Worm (Caenorhabditis elegans) whole organism, L3 larva: ENCODE measurements around the gene nspd-2.

Experiments used
- jun-1 ChIP-seq: fragments of 150-350 bp; optimal IDR thresholded peaks from 2 replicates; lab custom pipeline; 2014; ENCODE audit warnings: missing biosample characterization, missing genetic modification reagents, missing genetic modification characterization
- nfya-1 ChIP-seq: sonication (generic microtip); optimal IDR thresholded peaks from 2 replicates; lab custom pipeline; 2017; ENCODE audit warnings: missing genetic modification characterization, mild to moderate bottlenecking, missing compliant biosample characterization, antibody characterized with exemption, moderate library complexity; ENCODE audit not compliant: insufficient read depth
- nhr-11 ChIP-seq: fragments of 150-350 bp; optimal IDR thresholded peaks from 2 replicates; lab custom pipeline; 2014; ENCODE audit warnings: missing biosample characterization, missing genetic modification characterization
- pha-4 ChIP-seq: fragments of 150-350 bp; optimal IDR thresholded peaks from 2 replicates; lab custom pipeline; 2014; ENCODE audit warnings: missing biosample characterization, missing genetic modification reagents, missing genetic modification characterization
- unc-62 ChIP-seq: fragments of 150-350 bp; sonication (generic microtip); optimal IDR thresholded peaks from 4 replicates; lab custom pipeline; 2014; ENCODE audit warnings: missing biosample characterization, missing genetic modification reagents, missing genetic modification characterization

DNA sequence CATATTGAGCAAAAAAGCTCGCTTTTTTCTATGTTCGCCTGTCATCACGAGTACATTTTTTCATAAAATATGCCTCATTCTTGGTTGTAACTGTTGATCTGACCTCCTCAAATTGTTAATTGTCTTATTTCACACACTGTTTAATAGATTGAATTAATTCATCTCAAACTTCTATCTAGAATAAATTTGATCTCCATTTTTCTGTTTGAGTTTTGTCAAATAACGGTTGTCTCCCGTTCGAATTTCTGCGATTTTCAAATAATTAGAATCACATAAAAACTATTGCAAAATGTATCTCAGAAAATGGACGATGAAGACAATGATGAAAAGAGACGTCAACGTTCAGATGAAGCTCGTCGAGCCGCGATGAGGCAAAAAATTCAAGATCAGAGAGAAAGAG lies 18.1 kb downstream of the nspd-2 start, which contains the start of gene K07F5.14:
- TF ChIP-seq unc-62 (GFP tag; lab: Kevin White, UChicago) (no peak), pha-4 (tag; lab: Kevin White, UChicago) (no peak), nhr-11 (no peak), nfya-1 (tag; lab: Kevin White, UChicago) (no peak), jun-1 (no peak)
